Fruit fly (Drosophila melanogaster) Kc167 (cell line): ENCODE data around the gene pr.

ENCODE experiments used
- Myc ChIP-seq: fragments of >200 bp; optimal IDR thresholded peaks from 2 replicates; lab custom pipeline; 2017; ENCODE audit warnings: missing external identifiers
- insv ChIP-seq: fragments of >200 bp; optimal IDR thresholded peaks from 3 replicates; lab custom pipeline; 2018; ENCODE audit warnings: missing external identifiers
- psq ChIP-seq: fragments of >200 bp; optimal IDR thresholded peaks from 2 replicates; lab custom pipeline; 2017; ENCODE audit warnings: missing external identifiers
- ttk ChIP-seq: sonication (Bioruptor generic); optimal IDR thresholded peaks from 2 replicates; lab custom pipeline; 2017; ENCODE audit warnings: missing external identifiers

dm6 chr2L:20067928-20068327, 7.3 kb downstream of the pr start:
- TF ChIP-seq psq (no peak), Myc (no peak), ttk (lab: Kevin White, UChicago) (no peak), insv (lab: Kevin White, UChicago) (no peak)
